Worm (Caenorhabditis elegans): ENCODE data around the gene srw-62.

The srw-62 gene

DNA sequence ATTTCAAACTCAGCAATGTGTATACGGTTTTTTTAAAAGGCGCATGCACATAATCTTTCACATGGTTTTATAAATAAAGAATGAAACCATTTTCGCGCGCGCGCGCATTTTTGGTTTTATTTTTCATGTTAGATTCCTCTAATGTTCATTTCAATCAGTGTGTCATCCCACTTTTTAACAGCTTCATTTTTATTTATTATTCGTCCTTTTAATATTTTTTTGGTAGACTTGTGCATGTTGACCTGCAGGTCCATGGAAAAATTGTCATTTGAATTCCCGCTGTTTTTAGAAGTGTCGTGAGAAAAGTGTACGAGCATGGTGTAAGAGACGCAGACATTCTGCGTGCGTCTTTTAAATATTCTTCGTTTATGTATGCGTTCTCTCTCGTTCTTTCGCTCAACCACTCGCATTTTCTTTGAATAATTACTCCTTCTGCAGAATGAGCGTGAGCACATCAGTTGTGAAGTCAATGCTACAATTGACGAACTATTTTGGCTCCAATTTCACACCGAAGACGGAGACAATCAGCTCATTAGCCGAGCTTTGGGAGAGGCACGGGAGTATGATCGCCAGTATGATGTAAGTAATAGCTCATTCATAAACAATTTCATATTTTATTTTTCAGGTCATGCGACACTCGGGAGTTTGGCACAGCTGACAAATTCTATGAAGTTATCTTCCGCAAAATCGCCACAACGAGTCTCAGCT is 35.2 kb downstream of the srw-62 start, which contains the start of gene lin-5 (continued):
- peak in 1 of 2 experiments; percentile 74 for TF ChIP-seq hif-1 (tag; optimal IDR thresholded peaks at IDR 0.05)
- TF ChIP-seq F37D6.2 (tag; optimal IDR thresholded peaks at IDR 0.05) = peak; percentile 16

DNA sequence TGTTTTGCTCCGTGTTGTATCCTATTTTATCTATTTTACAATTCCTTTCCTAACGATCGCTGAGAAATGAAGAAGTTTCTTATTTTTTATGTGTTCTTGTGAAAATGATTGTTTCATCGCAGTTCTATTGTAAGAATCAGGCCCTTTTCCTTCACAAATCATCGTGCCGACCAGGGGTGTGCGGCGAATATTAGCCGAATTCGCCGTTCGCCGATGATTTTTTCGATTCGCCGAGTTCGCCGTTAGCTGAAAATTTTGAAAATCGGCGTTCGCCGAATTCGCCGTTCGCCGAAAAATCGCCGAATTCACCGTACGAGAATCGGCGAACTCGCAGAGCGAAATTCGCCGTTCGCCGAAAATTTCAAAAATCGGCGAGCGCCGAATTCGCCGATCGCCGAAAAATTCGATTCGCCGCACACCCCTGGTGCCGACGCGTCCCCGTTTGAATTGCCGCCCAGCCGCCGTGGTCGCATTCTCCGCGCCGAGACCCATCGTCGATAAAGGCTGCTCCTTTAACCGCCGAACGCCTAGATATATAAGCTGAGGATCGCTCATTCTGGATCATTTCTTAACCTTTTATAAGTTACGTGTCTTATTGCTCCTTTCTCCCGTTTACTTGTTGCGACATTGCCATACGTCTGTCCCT is 38.4 kb downstream of the srw-62 start:
- peak; percentile 91 for TF ChIP-seq set-16 (GFP tag; IDR thresholded peaks at IDR 0.05)
- no peak for TF ChIP-seq madf-9 (GFP tag; conservative IDR thresholded peaks at IDR 0.05)
- TF ChIP-seq ceh-62 (tag; optimal IDR thresholded peaks at IDR 0.05) = no peak
- no peak for TF ChIP-seq F37D6.2 (tag; optimal IDR thresholded peaks at IDR 0.05)
- no peak for TF ChIP-seq jun-1 (tag; optimal IDR thresholded peaks at IDR 0.05)
- TF ChIP-seq nhr-48 (tag; optimal IDR thresholded peaks at IDR 0.05) = no peak
- no peak for TF ChIP-seq ZK546.5 (tag; optimal IDR thresholded peaks at IDR 0.05)
- TF ChIP-seq unc-62 (GFP tag; optimal IDR thresholded peaks at IDR 0.05 in 1 of 2) = no peak
- no peak for TF ChIP-seq unc-62 (tag; optimal IDR thresholded peaks at IDR 0.05)
- no peak for TF ChIP-seq daf-8 (GFP tag; IDR thresholded peaks at IDR 0.05)
- TF ChIP-seq dpl-1 (GFP tag; optimal IDR thresholded peaks at IDR 0.05) = peak; percentile 1
- TF ChIP-seq hmg-1.1 (GFP tag; IDR thresholded peaks at IDR 0.05) = no peak
- TF ChIP-seq nhr-11 (tag; optimal IDR thresholded peaks at IDR 0.05) = no peak
- TF ChIP-seq Y105C5A.15 (GFP tag; IDR thresholded peaks at IDR 0.05) = no peak
- TF ChIP-seq egl-43 (GFP tag; IDR thresholded peaks at IDR 0.05) = 0 out of 2 replicates have a peak, but pooled peaks have one; percentile 24

DNA sequence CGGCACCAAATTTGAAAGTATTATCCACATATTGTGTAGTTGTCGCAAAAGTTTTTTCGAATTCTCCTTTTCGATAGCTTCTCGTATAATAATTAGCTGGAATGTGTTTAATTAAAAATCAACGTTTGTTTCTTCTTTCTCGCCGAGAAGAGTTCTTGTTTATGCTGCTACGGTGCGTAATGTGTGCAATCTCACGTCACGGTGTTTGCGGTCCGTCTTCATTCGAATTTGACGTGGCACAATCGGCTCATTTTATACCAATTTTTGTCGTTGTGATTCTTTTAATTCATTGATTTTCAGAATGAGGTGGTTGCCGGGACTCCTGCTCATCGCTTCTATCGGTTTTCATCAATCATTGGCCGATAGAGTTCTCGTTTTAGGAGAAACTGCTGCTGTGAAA is 39.0 kb downstream of the srw-62 start, which contains the start of gene ostb-1:
Gene ostb-1, plus strand, starts transcription at position 301 of the 400 bp plus-strand sequence.
- no peak for TF ChIP-seq zip-11 (GFP tag; IDR thresholded peaks at IDR 0.05)
- no peak for TF ChIP-seq ceh-62 (tag; optimal IDR thresholded peaks at IDR 0.05)
- TF ChIP-seq F26F4.8 (GFP tag; conservative IDR thresholded peaks at IDR 0.05) = no peak
- no peak for TF ChIP-seq daf-16 (GFP tag; optimal IDR thresholded peaks at IDR 0.05)
- peak; percentile 72 for TF ChIP-seq daf-16 (tag; optimal IDR thresholded peaks at IDR 0.05)
- peak in 1 of 2 experiments; percentile 82 for TF ChIP-seq lsy-2 (tag; optimal IDR thresholded peaks at IDR 0.05)
- peak; percentile 14; the same call in 1 of the 2 replicates for TF ChIP-seq lin-38 (GFP tag; IDR thresholded peaks at IDR 0.05)
- no peak for TF ChIP-seq ceh-28 (tag; optimal IDR thresholded peaks at IDR 0.05)
- TF ChIP-seq ceh-32 (tag; optimal IDR thresholded peaks at IDR 0.05; ENCODE audit: poor library complexity) = no peak
- peak; percentile 26 for TF ChIP-seq dpl-1 (GFP tag; optimal IDR thresholded peaks at IDR 0.05)
- peak; percentile 2 for TF ChIP-seq hlh-30 (tag; optimal IDR thresholded peaks at IDR 0.05; ENCODE audit: insufficient read depth)
- TF ChIP-seq dmd-6 (GFP tag; IDR thresholded peaks at IDR 0.05) = no peak
- TF ChIP-seq vab-7 (GFP tag; IDR thresholded peaks at IDR 0.05) = no peak
- peak; percentile 43 for TF ChIP-seq T20F7.1 (GFP tag; optimal IDR thresholded peaks at IDR 0.05)
- TF ChIP-seq ces-1 (GFP tag; optimal IDR thresholded peaks at IDR 0.05) = no peak
- peak; percentile 55 for TF ChIP-seq mes-2 (tag; optimal IDR thresholded peaks at IDR 0.05; ENCODE audit: poor library complexity, severe bottlenecking)
- TF ChIP-seq F49E8.2 (tag; optimal IDR thresholded peaks at IDR 0.05; ENCODE audit: borderline replicate concordance) = no peak
- peak; percentile 10 for TF ChIP-seq dve-1 (tag; optimal IDR thresholded peaks at IDR 0.05; ENCODE audit: insufficient read depth)
- TF ChIP-seq pqm-1 (tag; optimal IDR thresholded peaks at IDR 0.05) = no peak
- TF ChIP-seq nhr-102 (tag; optimal IDR thresholded peaks at IDR 0.05) = no peak

DNA sequence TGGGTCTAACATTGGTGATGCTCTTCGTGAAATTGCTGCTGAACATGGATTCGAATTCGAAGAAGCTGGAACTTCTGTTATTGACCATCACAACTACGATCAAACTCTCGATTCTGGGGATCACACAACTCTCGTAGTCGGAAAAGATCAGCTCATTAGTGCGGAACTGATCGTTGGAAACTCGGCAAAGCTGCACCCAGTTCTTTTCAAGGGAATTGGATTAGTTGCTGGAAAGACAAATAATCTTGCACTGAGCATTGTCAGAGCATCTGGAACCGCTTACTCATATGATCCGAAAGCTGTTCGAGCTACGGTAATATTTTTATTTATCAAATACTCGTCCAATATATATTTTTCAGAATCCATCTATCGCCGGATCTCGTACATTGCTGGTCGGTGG is 39.7 kb downstream of the srw-62 start:
- TF ChIP-seq unc-62 (GFP tag; optimal IDR thresholded peaks at IDR 0.05 in 1 of 2) (peak in 1 of 2 experiments; percentile 50), unc-62 (tag; optimal IDR thresholded peaks at IDR 0.05) (no peak), aha-1 (tag) (peak; percentile 66), arid-1 (GFP tag; conservative IDR thresholded peaks at IDR 0.05) (no peak), ceh-62 (tag; optimal IDR thresholded peaks at IDR 0.05) (no peak)
